In genomic region chr3R:27738287-27738686, dm6 we compare ENCODE assay signal across 3 fruit fly cellular contexts.
TF ChIP-seq lines count a peak whose summit lies in the region.

No protein-coding gene starts in this region.

- no peak for TF ChIP-seq CTCF in whole organism, embryonic (GFP tag; optimal IDR thresholded peaks at IDR 0.05; lab: Kevin White, UChicago)

TF ChIP-seq in whole organism, embryonic, 481 proteins besides CTCF, POLR2A, EP300 and RAD21:
- TF ChIP-seq Ets65A (GFP tag; lab: Kevin White, UChicago) (peak; percentile 3), Ptx1 (GFP tag; IDR thresholded peaks at IDR 0.05; lab: Robert Waterston, UW) (peak; percentile 10; the same call in 1 of the 2 replicates), CG1529 (GFP tag; optimal IDR thresholded peaks at IDR 0.05; lab: Kevin White, UChicago) (no peak), CG4282 (GFP tag; optimal IDR thresholded peaks at IDR 0.05; lab: Kevin White, UChicago) (no peak), Drgx (GFP tag; IDR thresholded peaks at IDR 0.05; lab: Robert Waterston, UW) (0 out of 2 replicates have a peak, but pooled peaks have one; percentile 27)

TF ChIP-seq in whole organism, prepupa, 60 proteins besides CTCF, POLR2A, EP300 and RAD21 (continues in another document):
- TF ChIP-seq Ets96B (tag; optimal IDR thresholded peaks at IDR 0.05; lab: Kevin White, UChicago) (no peak), Ets21C (GFP tag; optimal IDR thresholded peaks at IDR 0.05; lab: Kevin White, UChicago) (no peak), CG11762 (GFP tag; optimal IDR thresholded peaks at IDR 0.05; lab: Kevin White, UChicago; ENCODE audit: insufficient read depth) (no peak), CG8319 (GFP tag; optimal IDR thresholded peaks at IDR 0.05; lab: Kevin White, UChicago) (no peak), CG4318 (GFP tag; optimal IDR thresholded peaks at IDR 0.05; lab: Kevin White, UChicago) (no peak), OdsH (GFP tag; optimal IDR thresholded peaks at IDR 0.05; lab: Kevin White, UChicago) (no peak), topi (GFP tag; optimal IDR thresholded peaks at IDR 0.05; lab: Kevin White, UChicago) (no peak), Eip75B (GFP tag; optimal IDR thresholded peaks at IDR 0.05; lab: Kevin White, UChicago) (no peak), Eip78C (GFP tag; lab: Kevin White, UChicago) (no peak), Eip93F (GFP tag; optimal IDR thresholded peaks at IDR 0.05; lab: Kevin White, UChicago) (no peak), salr (GFP tag; optimal IDR thresholded peaks at IDR 0.05; lab: Kevin White, UChicago) (no peak), vri (GFP tag; optimal IDR thresholded peaks at IDR 0.05; lab: Kevin White, UChicago) (no peak), CG10631 (GFP tag; optimal IDR thresholded peaks at IDR 0.05; lab: Kevin White, UChicago) (no peak), CG6276 (GFP tag; optimal IDR thresholded peaks at IDR 0.05; lab: Kevin White, UChicago) (no peak), CG6792 (GFP tag; optimal IDR thresholded peaks at IDR 0.05; lab: Kevin White, UChicago) (no peak), Sox15 (GFP tag; optimal IDR thresholded peaks at IDR 0.05; lab: Kevin White, UChicago) (no peak), CG11294 (GFP tag; IDR thresholded peaks at IDR 0.05; lab: Robert Waterston, UW) (no peak), CG15336 (GFP tag; IDR thresholded peaks at IDR 0.05; lab: Robert Waterston, UW) (0 out of 2 replicates have a peak, but pooled peaks have one; percentile 22), CG34406 (GFP tag; optimal IDR thresholded peaks at IDR 0.05; lab: Kevin White, UChicago) (no peak), CG8632 (GFP tag; optimal IDR thresholded peaks at IDR 0.05; lab: Kevin White, UChicago) (no peak), fd85E (GFP tag; optimal IDR thresholded peaks at IDR 0.05; lab: Kevin White, UChicago) (no peak), CG3919 (GFP tag; optimal IDR thresholded peaks at IDR 0.05; lab: Kevin White, UChicago) (no peak), achi (GFP tag; optimal IDR thresholded peaks at IDR 0.05; lab: Kevin White, UChicago) (no peak), Gug (GFP tag; IDR thresholded peaks at IDR 0.05; lab: Robert Waterston, UW) (peak; percentile 31; the same call in 1 of the 2 replicates), CG31627 (GFP tag; optimal IDR thresholded peaks at IDR 0.05; lab: Kevin White, UChicago) (no peak), CG10669 (GFP tag; optimal IDR thresholded peaks at IDR 0.05; lab: Kevin White, UChicago) (no peak), CG6854 (GFP tag; optimal IDR thresholded peaks at IDR 0.05; lab: Kevin White, UChicago) (no peak), lz (GFP tag; optimal IDR thresholded peaks at IDR 0.05; lab: Kevin White, UChicago) (no peak), net (GFP tag; optimal IDR thresholded peaks at IDR 0.05; lab: Kevin White, UChicago) (no peak), CG8119 (GFP tag; IDR thresholded peaks at IDR 0.05; lab: Robert Waterston, UW) (no peak), dac (GFP tag; optimal IDR thresholded peaks at IDR 0.05; lab: Kevin White, UChicago) (no peak), CG9139 (GFP tag; optimal IDR thresholded peaks at IDR 0.05; lab: Kevin White, UChicago) (no peak), CG6163 (GFP tag; IDR thresholded peaks at IDR 0.05; lab: Robert Waterston, UW) (0 out of 3 replicates have a peak, but pooled peaks have one; percentile 28), Smox (GFP tag; optimal IDR thresholded peaks at IDR 0.05; lab: Kevin White, UChicago) (no peak), Hr38 (GFP tag; optimal IDR thresholded peaks at IDR 0.05; lab: Kevin White, UChicago) (no peak), spab (GFP tag; optimal IDR thresholded peaks at IDR 0.05; lab: Kevin White, UChicago) (no peak), CG1621 (tag; optimal IDR thresholded peaks at IDR 0.05; lab: Kevin White, UChicago) (no peak), CG16779 (tag; optimal IDR thresholded peaks at IDR 0.05; lab: Kevin White, UChicago) (no peak), Blimp-1 (GFP tag; optimal IDR thresholded peaks at IDR 0.05; lab: Kevin White, UChicago) (no peak), svp (GFP tag; lab: Kevin White, UChicago) (peak; percentile 64), Met (GFP tag; optimal IDR thresholded peaks at IDR 0.05; lab: Kevin White, UChicago) (no peak), esn (GFP tag; optimal IDR thresholded peaks at IDR 0.05; lab: Kevin White, UChicago) (no peak), Hr4 (GFP tag; optimal IDR thresholded peaks at IDR 0.05; lab: Kevin White, UChicago) (peak; percentile 12), acj6 (GFP tag; optimal IDR thresholded peaks at IDR 0.05; lab: Kevin White, UChicago) (no peak), dsx (GFP tag; optimal IDR thresholded peaks at IDR 0.05; lab: Kevin White, UChicago; ENCODE audit: poor library complexity, severe bottlenecking) (no peak)

TF ChIP-seq in whole organism, pupa, 21 proteins besides CTCF, POLR2A, EP300 and RAD21:
- peak; percentile 2 for TF ChIP-seq CG8301 (tag; optimal IDR thresholded peaks at IDR 0.05; lab: Kevin White, UChicago)
- TF ChIP-seq fd96Ca (GFP tag; IDR thresholded peaks at IDR 0.05; lab: Robert Waterston, UW) = peak; percentile 52; the same call in 2 of the 3 replicates
- peak; percentile 0 for TF ChIP-seq Snoo (tag; optimal IDR thresholded peaks at IDR 0.05; lab: Kevin White, UChicago)
- TF ChIP-seq CG13204 (GFP tag; optimal IDR thresholded peaks at IDR 0.05; lab: Kevin White, UChicago) = no peak
- 0 out of 2 replicates have a peak, but pooled peaks have one; percentile 10 for TF ChIP-seq rn (GFP tag; IDR thresholded peaks at IDR 0.05; lab: Robert Waterston, UW)
- peak; percentile 88 for TF ChIP-seq Ets98B (GFP tag; IDR thresholded peaks at IDR 0.05; lab: Robert Waterston, UW)
- TF ChIP-seq CG14655 (GFP tag; optimal IDR thresholded peaks at IDR 0.05; lab: Kevin White, UChicago) = peak; percentile 33
- TF ChIP-seq CG4496 (GFP tag; IDR thresholded peaks at IDR 0.05; lab: Robert Waterston, UW) = peak; percentile 79
- TF ChIP-seq CG34367 (tag; optimal IDR thresholded peaks at IDR 0.05; lab: Kevin White, UChicago) = no peak
- TF ChIP-seq CG17806 (tag; optimal IDR thresholded peaks at IDR 0.05; lab: Kevin White, UChicago) = peak; percentile 19

Comparison
In these comparisons a context has a peak if more than half of its experiments do, and no peak if none do; other contexts are left out.
1. Of the 7 proteins assayed by ChIP-seq in both whole organism, embryonic and whole organism, prepupa: peak only in whole organism, embryonic: none; only in whole organism, prepupa: Gug; in both: none; in neither: 6.